Fruit fly (Drosophila melanogaster): ENCODE results near the gene cal1.

dm6 chr3R:17060809-17061394, 27.2 kb upstream of the cal1 start:
- TF ChIP-seq toe (GFP tag; optimal IDR thresholded peaks at IDR 0.05), result no peak
- no peak for TF ChIP-seq CG1620 (GFP tag; optimal IDR thresholded peaks at IDR 0.05)
- no peak for TF ChIP-seq kay (GFP tag; ENCODE audit: borderline replicate concordance)
- TF ChIP-seq CG14711 (tag; optimal IDR thresholded peaks at IDR 0.05), result no peak
- no peak for TF ChIP-seq tj (GFP tag; optimal IDR thresholded peaks at IDR 0.05)

Data from whole organism, adult.